Fruit fly (Drosophila melanogaster) whole organism, embryonic: ENCODE results near the gene spirit.

Experiments used
- Atf3 ChIP-seq: fragments of 200-800 bp; sonication (Bioruptor generic); optimal IDR thresholded peaks from 3 replicates; lab custom pipeline; 2016; ENCODE audit warnings: missing biosample characterization, missing genetic modification characterization
- Atf6 ChIP-seq: fragments of 200-800 bp; sonication (Bioruptor generic); IDR thresholded peaks from 2 replicates; pipeline ENCODE4 v1.3.6; 2022; ENCODE audit warnings: missing biosample characterization, missing genetic modification characterization
- B-H2 ChIP-seq: fragments of 200-800 bp; sonication (Bioruptor generic); optimal IDR thresholded peaks from 2 replicates; lab custom pipeline; 2018; ENCODE audit warnings: missing biosample characterization, mild to moderate bottlenecking, missing genetic modification characterization
- CG10366 ChIP-seq: fragments of 200-800 bp; sonication (Bioruptor generic); IDR thresholded peaks from 2 replicates; pipeline ENCODE4 v1.3.6; 2022; ENCODE audit warnings: missing biosample characterization, missing genetic modification characterization
- CG11504 ChIP-seq: fragments of 200-800 bp; sonication (Bioruptor generic); optimal IDR thresholded peaks from 3 replicates; lab custom pipeline; 2019; ENCODE audit warnings: missing biosample characterization, mild to moderate bottlenecking, missing genetic modification characterization, moderate library complexity
- CG12769 ChIP-seq: fragments of 200-800 bp; sonication (Bioruptor generic); optimal IDR thresholded peaks from 2 replicates; lab custom pipeline; 2019; ENCODE audit warnings: missing biosample characterization, mild to moderate bottlenecking, missing genetic modification characterization, moderate library complexity
- CG15479 ChIP-seq: fragments of 200-800 bp; sonication (Bioruptor generic); optimal IDR thresholded peaks from 3 replicates; lab custom pipeline; 2019; ENCODE audit warnings: missing biosample characterization, mild to moderate bottlenecking, missing genetic modification characterization, moderate library complexity
- CG17612 ChIP-seq: fragments of 200-800 bp; sonication (Bioruptor generic); IDR thresholded peaks from 2 replicates; pipeline ENCODE4 v1.3.6; 2022; ENCODE audit warnings: missing biosample characterization, missing genetic modification characterization
- CG1792 ChIP-seq: fragments of 200-800 bp; sonication (Bioruptor generic); optimal IDR thresholded peaks from 2 replicates; lab custom pipeline; 2016; ENCODE audit warnings: missing biosample characterization, missing genetic modification characterization
- CG18262 ChIP-seq: fragments of 200-800 bp; optimal IDR thresholded peaks from 3 replicates; lab custom pipeline; 2019; ENCODE audit warnings: missing biosample characterization, mild to moderate bottlenecking, missing genetic modification characterization, moderate library complexity
- CG1832 ChIP-seq: fragments of 200-800 bp; sonication (Bioruptor generic); optimal IDR thresholded peaks from 2 replicates; lab custom pipeline; 2017; ENCODE audit warnings: missing biosample characterization, mild to moderate bottlenecking, missing genetic modification characterization, inconsistent platforms
- CG2202 ChIP-seq: fragments of 200-800 bp; sonication (Bioruptor generic); optimal IDR thresholded peaks from 2 replicates; lab custom pipeline; 2018; ENCODE audit warnings: missing biosample characterization, mild to moderate bottlenecking, missing genetic modification characterization
- CG30431 ChIP-seq: fragments of 200-800 bp; sonication (Bioruptor generic); optimal IDR thresholded peaks from 2 replicates; lab custom pipeline; 2017; ENCODE audit warnings: missing biosample characterization, missing genetic modification characterization
- CG34422 ChIP-seq: fragments of 200-800 bp; sonication (Bioruptor generic); IDR thresholded peaks from 3 replicates; pipeline ENCODE4 v1.3.6; 2022; ENCODE audit warnings: missing biosample characterization, missing genetic modification characterization
- CG3847 ChIP-seq: fragments of 200-800 bp; sonication (Bioruptor generic); IDR thresholded peaks from 2 replicates; pipeline ENCODE4 v1.3.6; 2022; ENCODE audit warnings: missing biosample characterization, missing genetic modification characterization
- CG6689 ChIP-seq: fragments of 200-800 bp; sonication (Bioruptor generic); IDR thresholded peaks from 2 replicates; pipeline ENCODE4 v1.3.6; 2022; ENCODE audit warnings: missing biosample characterization, missing genetic modification characterization
- CG7556 ChIP-seq: fragments of 200-800 bp; sonication (Bioruptor generic); optimal IDR thresholded peaks from 2 replicates; lab custom pipeline; 2017; ENCODE audit warnings: missing biosample characterization, mild to moderate bottlenecking, missing genetic modification characterization
- CG7839 ChIP-seq: fragments of 200-800 bp; sonication (Bioruptor generic); optimal IDR thresholded peaks from 3 replicates; lab custom pipeline; 2018; ENCODE audit warnings: missing biosample characterization, mild to moderate bottlenecking, missing genetic modification characterization, moderate library complexity
- CG8924 ChIP-seq: fragments of 200-800 bp; optimal IDR thresholded peaks from 3 replicates; lab custom pipeline; 2019; ENCODE audit warnings: missing biosample characterization, mild to moderate bottlenecking, missing genetic modification characterization, moderate library complexity
- CHES-1-like ChIP-seq: fragments of 200-800 bp; sonication (Bioruptor generic); optimal IDR thresholded peaks from 2 replicates; lab custom pipeline; 2016; ENCODE audit warnings: missing biosample characterization, missing genetic modification characterization
- Camta ChIP-seq: fragments of 200-800 bp; sonication (Bioruptor generic); optimal IDR thresholded peaks from 2 replicates; lab custom pipeline; 2016; ENCODE audit warnings: missing biosample characterization, missing genetic modification characterization
- Elba2 ChIP-seq: fragments of 200-800 bp; sonication (Bioruptor generic); optimal IDR thresholded peaks from 3 replicates; lab custom pipeline; 2016; ENCODE audit warnings: missing biosample characterization, missing genetic modification characterization
- Fer3 ChIP-seq: fragments of 200-800 bp; sonication (Bioruptor generic); optimal IDR thresholded peaks from 2 replicates; lab custom pipeline; 2018; ENCODE audit warnings: missing biosample characterization, mild to moderate bottlenecking, missing genetic modification characterization, moderate library complexity
- H2.0 ChIP-seq: fragments of 200-800 bp; sonication (Bioruptor generic); IDR thresholded peaks from 2 replicates; pipeline ENCODE4 v1.3.6; 2022; ENCODE audit warnings: missing biosample characterization, missing genetic modification characterization
- NfI ChIP-seq: fragments of 200-800 bp; sonication (Bioruptor generic); optimal IDR thresholded peaks from 3 replicates; lab custom pipeline; 2018; ENCODE audit warnings: missing biosample characterization, mild to moderate bottlenecking, missing genetic modification characterization, moderate library complexity
- Ptx1 ChIP-seq: fragments of 200-800 bp; sonication (Bioruptor generic); IDR thresholded peaks from 2 replicates; pipeline ENCODE4 v1.3.6; 2022; ENCODE audit warnings: missing biosample characterization, missing genetic modification characterization
- Sox102F ChIP-seq: fragments of 200-800 bp; sonication (Bioruptor generic); optimal IDR thresholded peaks from 2 replicates; lab custom pipeline; 2018; ENCODE audit warnings: missing biosample characterization, mild to moderate bottlenecking, missing genetic modification characterization, moderate library complexity
- Trl ChIP-seq, 3 experiments: fragments of >200 bp in 2 of 3; fragments of 200-800 bp in 1 of 3; sonication (Bioruptor generic) in 1 of 3; optimal IDR thresholded peaks; 2 replicates in 1 of 3; 3 replicates in 2 of 3; lab custom pipeline; 2016 to 2017; ENCODE audit warnings: missing biosample characterization in 1 of 3, missing genetic modification characterization in 1 of 3
- ac ChIP-seq: fragments of 200-800 bp; sonication (Bioruptor generic); optimal IDR thresholded peaks from 3 replicates; lab custom pipeline; 2017; ENCODE audit warnings: missing biosample characterization, mild to moderate bottlenecking, missing genetic modification characterization
- cg ChIP-seq: fragments of 200-800 bp; sonication (Bioruptor generic); optimal IDR thresholded peaks from 3 replicates; lab custom pipeline; 2019; ENCODE audit warnings: missing biosample characterization, mild to moderate bottlenecking, missing genetic modification characterization, moderate library complexity
- dmrt11E ChIP-seq: fragments of 200-800 bp; sonication (Bioruptor generic); optimal IDR thresholded peaks from 3 replicates; lab custom pipeline; 2018; ENCODE audit warnings: missing biosample characterization, mild to moderate bottlenecking, missing genetic modification characterization, moderate library complexity
- fd3F ChIP-seq: fragments of 200-800 bp; sonication (Bioruptor generic); optimal IDR thresholded peaks from 2 replicates; lab custom pipeline; 2018; ENCODE audit warnings: missing biosample characterization, mild to moderate bottlenecking, missing genetic modification characterization, moderate library complexity
- ftz-f1 ChIP-seq: fragments of 200-800 bp; sonication (Bioruptor generic); optimal IDR thresholded peaks from 2 replicates; lab custom pipeline; 2016; ENCODE audit warnings: missing biosample characterization, missing genetic modification characterization
- grn ChIP-seq: fragments of 200-800 bp; sonication (Bioruptor generic); optimal IDR thresholded peaks from 3 replicates; lab custom pipeline; 2017; ENCODE audit warnings: missing biosample characterization, missing genetic modification characterization
- jigr1 ChIP-seq: fragments of 200-800 bp; sonication (Bioruptor generic); IDR thresholded peaks from 3 replicates; pipeline ENCODE4 v1.3.6; 2022; ENCODE audit warnings: missing biosample characterization, missing genetic modification characterization
- kah ChIP-seq: fragments of 200-800 bp; sonication (Bioruptor generic); optimal IDR thresholded peaks from 2 replicates; lab custom pipeline; 2018; ENCODE audit warnings: missing biosample characterization, mild to moderate bottlenecking, missing genetic modification characterization
- maf-S ChIP-seq: fragments of 200-800 bp; sonication (Bioruptor generic); optimal IDR thresholded peaks from 2 replicates; lab custom pipeline; 2016; ENCODE audit warnings: missing biosample characterization, missing genetic modification characterization
- nau ChIP-seq: fragments of 200-800 bp; sonication (Bioruptor generic); optimal IDR thresholded peaks from 3 replicates; lab custom pipeline; 2017; ENCODE audit warnings: missing biosample characterization, mild to moderate bottlenecking, missing genetic modification characterization, missing genetic modification reagents
- phol ChIP-seq: fragments of 200-800 bp; sonication (Bioruptor generic); optimal IDR thresholded peaks from 3 replicates; lab custom pipeline; 2018; ENCODE audit warnings: missing biosample characterization, mild to moderate bottlenecking, missing genetic modification characterization, moderate library complexity
- sc ChIP-seq, 3 experiments: fragments of >200 bp in 2 of 3; fragments of 200-800 bp in 1 of 3; sonication (Bioruptor generic) in 1 of 3; optimal IDR thresholded peaks; 2 replicates in 2 of 3; 3 replicates in 1 of 3; lab custom pipeline; 2017; ENCODE audit warnings: mild to moderate bottlenecking in 1 of 3, missing biosample characterization in 1 of 3, missing genetic modification characterization in 1 of 3, missing genetic modification reagents in 1 of 3
- sens ChIP-seq: fragments of 200-800 bp; sonication (Bioruptor generic); peaks from one replicate; lab custom pipeline; 2016; ENCODE audit warnings: missing biosample characterization, missing genetic modification characterization
- slbo ChIP-seq: fragments of 200-800 bp; sonication (Bioruptor generic); IDR thresholded peaks from 2 replicates; pipeline ENCODE4 v1.3.6; 2022; ENCODE audit warnings: missing biosample characterization, missing genetic modification characterization
- slou ChIP-seq: fragments of 200-800 bp; sonication (Bioruptor generic); optimal IDR thresholded peaks from 3 replicates; lab custom pipeline; 2016; ENCODE audit warnings: missing biosample characterization, missing genetic modification characterization
- sqz ChIP-seq: fragments of 200-800 bp; sonication (Bioruptor generic); optimal IDR thresholded peaks from 3 replicates; lab custom pipeline; 2018; ENCODE audit warnings: missing biosample characterization, mild to moderate bottlenecking, missing genetic modification characterization
- zen ChIP-seq: fragments of 200-800 bp; sonication (Bioruptor generic); optimal IDR thresholded peaks from 3 replicates; lab custom pipeline; 2018; ENCODE audit warnings: missing biosample characterization, mild to moderate bottlenecking, missing genetic modification characterization, moderate library complexity
- zf30C ChIP-seq: fragments of 200-800 bp; sonication (Bioruptor generic); optimal IDR thresholded peaks from 3 replicates; lab custom pipeline; 2018; ENCODE audit warnings: missing biosample characterization, mild to moderate bottlenecking, missing genetic modification characterization

The spirit gene

dm6 chrX:8579097-8579496 lies 5.7 kb upstream of the spirit start (continued):
- no peak for TF ChIP-seq Elba2 (GFP tag; lab: Kevin White, UChicago)
- TF ChIP-seq CG11504 = peak; percentile 22
- no peak for TF ChIP-seq H2.0 (GFP tag; lab: Robert Waterston, UW)
- peak; percentile 22 for TF ChIP-seq phol (tag; lab: Kevin White, UChicago)
- TF ChIP-seq B-H2 (GFP tag; lab: Kevin White, UChicago) = no peak
- TF ChIP-seq slou = no peak
- TF ChIP-seq Ptx1 (GFP tag; lab: Robert Waterston, UW) = no peak
- no peak for TF ChIP-seq dmrt11E
- TF ChIP-seq zen (tag; lab: Kevin White, UChicago) = no peak
- peak; percentile 29 for TF ChIP-seq CG18262
- TF ChIP-seq CG7839 (tag; lab: Kevin White, UChicago) = peak; percentile 19
- no peak for TF ChIP-seq sqz
- TF ChIP-seq ac (GFP tag; lab: Kevin White, UChicago) = no peak
- TF ChIP-seq, all 482 proteins: peak for 11

DNA sequence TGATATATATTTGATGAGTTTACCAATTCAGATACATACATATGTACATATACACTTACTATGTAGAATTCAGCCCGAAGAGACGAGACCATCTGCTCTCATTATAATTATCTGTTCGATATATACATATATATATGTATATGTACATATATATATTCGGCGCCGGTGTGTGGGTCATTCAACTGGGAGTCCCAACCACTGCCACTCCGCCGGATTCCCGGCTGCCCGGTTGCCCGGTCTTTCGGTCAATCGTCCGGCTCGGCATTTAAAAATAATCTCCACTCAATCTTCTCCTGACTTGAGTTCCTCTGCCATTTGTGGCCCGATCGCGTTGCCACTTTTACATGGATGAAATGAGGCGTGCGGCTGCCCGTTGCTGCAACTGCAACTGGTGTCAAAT lies 3.3 kb upstream of the spirit start:
- TF ChIP-seq ftz-f1 (GFP tag; lab: Kevin White, UChicago) = no peak
- no peak for TF ChIP-seq Camta (GFP tag; lab: Kevin White, UChicago)
- no peak for TF ChIP-seq cg (GFP tag; lab: Kevin White, UChicago)
- TF ChIP-seq sens (GFP tag; lab: Kevin White, UChicago) = peak; percentile 33
- no peak for TF ChIP-seq slbo (GFP tag; lab: Robert Waterston, UW)
- peak; percentile 61 for TF ChIP-seq kah (GFP tag; lab: Kevin White, UChicago)
- TF ChIP-seq CG1792 (GFP tag; lab: Kevin White, UChicago) = no peak
- no peak for TF ChIP-seq CG17612 (GFP tag; lab: Robert Waterston, UW)
- peak; percentile 17 for TF ChIP-seq CG12769 (tag; lab: Kevin White, UChicago)
- no peak for TF ChIP-seq Atf6 (GFP tag; lab: Robert Waterston, UW)
- TF ChIP-seq, all 482 proteins: peak for 3

- TF ChIP-seq CG15479 (GFP tag; lab: Kevin White, UChicago) = peak; percentile 36
- peak; percentile 39; the same call in 1 of the 2 replicates for TF ChIP-seq Atf6 (GFP tag; lab: Robert Waterston, UW)
- TF ChIP-seq CG30431 (GFP tag; lab: Kevin White, UChicago) = no peak
- peak; percentile 14 for TF ChIP-seq CG7556 (GFP tag; lab: Kevin White, UChicago)
- TF ChIP-seq Camta (GFP tag; lab: Kevin White, UChicago) = no peak
- peak; percentile 13 for TF ChIP-seq fd3F
- 0 out of 3 replicates have a peak, but pooled peaks have one; percentile 35 for TF ChIP-seq CG34422
- TF ChIP-seq NfI (GFP tag; lab: Kevin White, UChicago) = peak; percentile 41
- TF ChIP-seq Trl (optimal IDR thresholded peaks at IDR 0.05; lab: Kevin White, UChicago) = no peak
- TF ChIP-seq Trl (GFP tag; optimal IDR thresholded peaks at IDR 0.05; lab: Kevin White, UChicago) = peak; percentile 1
- TF ChIP-seq grn = peak; percentile 12
- peak; percentile 10; the same call in 1 of the 2 replicates for TF ChIP-seq CG10366
- peak; percentile 45 for TF ChIP-seq Atf3 (GFP tag; lab: Kevin White, UChicago)
- TF ChIP-seq CG8924 (tag; lab: Kevin White, UChicago) = peak; percentile 41
- TF ChIP-seq CG6689 (GFP tag; lab: Robert Waterston, UW) = peak; percentile 81
- peak; percentile 31 for TF ChIP-seq slbo (GFP tag; lab: Robert Waterston, UW)
- peak; percentile 33 for TF ChIP-seq Fer3
- peak; percentile 36 for TF ChIP-seq zf30C (GFP tag; lab: Kevin White, UChicago)
- no peak for TF ChIP-seq nau
- TF ChIP-seq kah (GFP tag; lab: Kevin White, UChicago) = no peak
- TF ChIP-seq CG1832 = peak; percentile 40
- TF ChIP-seq CHES-1-like (GFP tag; lab: Kevin White, UChicago) = peak; percentile 46
- TF ChIP-seq maf-S (GFP tag; lab: Kevin White, UChicago) = no peak
- TF ChIP-seq CG3847 (GFP tag; lab: Robert Waterston, UW) = peak; percentile 42
- no peak for TF ChIP-seq sc (optimal IDR thresholded peaks at IDR 0.05; lab: Kevin White, UChicago)
- TF ChIP-seq sc (GFP tag; optimal IDR thresholded peaks at IDR 0.05; lab: Kevin White, UChicago) = no peak
- peak; percentile 30 for TF ChIP-seq Sox102F (GFP tag; lab: Kevin White, UChicago)
- TF ChIP-seq jigr1 = no peak
- TF ChIP-seq CG2202 (tag; lab: Kevin White, UChicago) = no peak
Measured at dm6 chrX:8574672-8575350, 1.4 kb upstream of the spirit start.
